Fruit fly (Drosophila melanogaster): ENCODE measurements around the gene CG15545.
A peak's percentile ranks its signal among the peaks of the same experiment; 100 is the strongest.

Gene CG15545

dm6 chr3R:30887711-30888549 is 15.8 kb upstream of the CG15545 start (continued):
- TF ChIP-seq C15 (GFP tag; IDR thresholded peaks at IDR 0.05) (0 out of 3 replicates have a peak, but pooled peaks have one; percentile 16), CG16863 (GFP tag; optimal IDR thresholded peaks at IDR 0.05) (peak; percentile 28), ems (GFP tag; optimal IDR thresholded peaks at IDR 0.05) (peak; percentile 66)

dm6 chr3R:30887302-30887701 is 15.2 kb upstream of the CG15545 start:
- TF ChIP-seq slbo (GFP tag; IDR thresholded peaks at IDR 0.05), result no peak
- TF ChIP-seq Mes4 (GFP tag; optimal IDR thresholded peaks at IDR 0.05), result no peak
- TF ChIP-seq CG3847 (GFP tag; IDR thresholded peaks at IDR 0.05), result no peak
- peak; percentile 16 for TF ChIP-seq lbe (GFP tag; optimal IDR thresholded peaks at IDR 0.05)

dm6 chr3R:30886850-30887249 is 14.7 kb upstream of the CG15545 start:
- TF ChIP-seq gsb-n (tag; optimal IDR thresholded peaks at IDR 0.05) (no peak), gcm (GFP tag; optimal IDR thresholded peaks at IDR 0.05) (peak; percentile 15), CkIIα-i1 (GFP tag; IDR thresholded peaks at IDR 0.05) (no peak), ap (GFP tag; IDR thresholded peaks at IDR 0.05) (no peak), Oaz (GFP tag; IDR thresholded peaks at IDR 0.05) (no peak)

- no peak for TF ChIP-seq CG7372 (GFP tag; IDR thresholded peaks at IDR 0.05)
- TF ChIP-seq CG2202 (tag; optimal IDR thresholded peaks at IDR 0.05), result no peak
- no peak for TF ChIP-seq lilli (GFP tag; optimal IDR thresholded peaks at IDR 0.05)
- TF ChIP-seq odd (GFP tag; optimal IDR thresholded peaks at IDR 0.05), result no peak
- TF ChIP-seq Gug (GFP tag; IDR thresholded peaks at IDR 0.05), result no peak
- no peak for TF ChIP-seq PHDP (tag; optimal IDR thresholded peaks at IDR 0.05)
- TF ChIP-seq mam (GFP tag; optimal IDR thresholded peaks at IDR 0.05), result no peak
- TF ChIP-seq CG10979 (tag; optimal IDR thresholded peaks at IDR 0.05), result no peak
- no peak for TF ChIP-seq sr (GFP tag; IDR thresholded peaks at IDR 0.05)
- TF ChIP-seq Sry-β (GFP tag; optimal IDR thresholded peaks at IDR 0.05), result no peak
Observed at dm6 chr3R:30883403-30883802, 11.3 kb upstream of the CG15545 start, which contains the start of gene CG15547. TSS of gene CG15547 (minus strand) at chr3R:30883503.

dm6 chr3R:30880894-30881293 is 8.7 kb upstream of the CG15545 start, which contains the start of gene CG12071:
TSS of gene CG12071 (minus strand) at chr3R:30881027.
- TF ChIP-seq z (GFP tag; IDR thresholded peaks at IDR 0.05), result peak; percentile 73
- TF ChIP-seq CG17186 (GFP tag; optimal IDR thresholded peaks at IDR 0.05), result no peak
- TF ChIP-seq Med (GFP tag), result peak; percentile 1
- no peak for TF ChIP-seq her (GFP tag; optimal IDR thresholded peaks at IDR 0.05)
- TF ChIP-seq lilli (GFP tag; optimal IDR thresholded peaks at IDR 0.05), result no peak
- no peak for TF ChIP-seq odd (GFP tag; optimal IDR thresholded peaks at IDR 0.05)
- TF ChIP-seq Trl (optimal IDR thresholded peaks at IDR 0.05), result peak; percentile 55 to 63
- no peak for TF ChIP-seq Trl (GFP tag; optimal IDR thresholded peaks at IDR 0.05)
- TF ChIP-seq CG13894 (tag; optimal IDR thresholded peaks at IDR 0.05), result peak; percentile 69
- TF ChIP-seq CG5180 (GFP tag; optimal IDR thresholded peaks at IDR 0.05), result no peak
- TF ChIP-seq CG6854 (GFP tag; optimal IDR thresholded peaks at IDR 0.05), result no peak
- TF ChIP-seq CG42726 (GFP tag; IDR thresholded peaks at IDR 0.05; ENCODE audit: partially characterized antibody), result no peak
- TF ChIP-seq Deaf1 (tag; optimal IDR thresholded peaks at IDR 0.05), result peak; percentile 35
- peak; percentile 45; the same call in 1 of the 2 replicates for TF ChIP-seq Adf1 (GFP tag; IDR thresholded peaks at IDR 0.05)
- TF ChIP-seq abd-A (tag; optimal IDR thresholded peaks at IDR 0.05), result peak; percentile 58
- 0 out of 3 replicates have a peak, but pooled peaks have one; percentile 19 for TF ChIP-seq CG34422 (GFP tag; IDR thresholded peaks at IDR 0.05)
- no peak for TF ChIP-seq usp (GFP tag; optimal IDR thresholded peaks at IDR 0.05)
- no peak for TF ChIP-seq Ssrp (tag; optimal IDR thresholded peaks at IDR 0.05)
- TF ChIP-seq Antp (GFP tag; optimal IDR thresholded peaks at IDR 0.05), result no peak
- TF ChIP-seq cg (GFP tag; optimal IDR thresholded peaks at IDR 0.05), result peak; percentile 39
- TF ChIP-seq CG8290 (GFP tag; optimal IDR thresholded peaks at IDR 0.05), result peak; percentile 71
- peak in 1 of 2 experiments; percentile 81 for TF ChIP-seq CG8290 (tag; optimal IDR thresholded peaks at IDR 0.05)
- TF ChIP-seq CG15696 (tag; optimal IDR thresholded peaks at IDR 0.05), result no peak
- TF ChIP-seq CG11696 (GFP tag; IDR thresholded peaks at IDR 0.05), result no peak
- peak; percentile 1 for TF ChIP-seq Fer1 (GFP tag; optimal IDR thresholded peaks at IDR 0.05)
